Worm (Caenorhabditis elegans) whole organism, midembryonic: Measurements from ENCODE around the gene F55A11.1.

Experiments
- T22C8.4 ChIP-seq: fragments of 200-800 bp; sonication (Bioruptor generic); IDR thresholded peaks from 2 replicates; pipeline ENCODE4 v1.3.6; 2022; ENCODE audit warnings: missing genetic modification characterization, missing compliant biosample characterization
- cog-1 ChIP-seq: sonication (generic microtip); optimal IDR thresholded peaks from 2 replicates; lab custom pipeline; 2016; ENCODE audit warnings: missing genetic modification characterization, missing compliant biosample characterization
- flt-1 ChIP-seq: fragments of 200-800 bp; sonication (Bioruptor generic); IDR thresholded peaks from 2 replicates; pipeline ENCODE4 v1.3.6; 2022; ENCODE audit warnings: missing genetic modification characterization, missing compliant biosample characterization
- klf-2 ChIP-seq: fragments of 200-800 bp; sonication (Bioruptor generic); conservative IDR thresholded peaks from 2 replicates; pipeline ENCODE4 v1.3.6; 2022; ENCODE audit warnings: missing genetic modification reagents, missing genetic modification characterization, missing compliant biosample characterization
- med-1 ChIP-seq: sonication (generic microtip); optimal IDR thresholded peaks from 2 replicates; lab custom pipeline; 2017; ENCODE audit warnings: missing genetic modification characterization, mild to moderate bottlenecking, missing compliant biosample characterization, antibody characterized with exemption, missing genetic modification reagents; ENCODE audit not compliant: insufficient read depth
- ref-1 ChIP-seq: fragments of 200-800 bp; sonication (Bioruptor generic); conservative IDR thresholded peaks from 2 replicates; pipeline ENCODE4 v1.3.6; 2022; ENCODE audit warnings: missing genetic modification reagents, missing genetic modification characterization, missing compliant biosample characterization
- tab-1 ChIP-seq: fragments of 200-800 bp; sonication (Bioruptor generic); IDR thresholded peaks from 2 replicates; pipeline ENCODE4 v1.3.6; 2022; ENCODE audit warnings: missing genetic modification characterization, missing compliant biosample characterization
- ztf-23 ChIP-seq: fragments of 200-800 bp; sonication (Bioruptor generic); IDR thresholded peaks from 2 replicates; pipeline ENCODE4 v1.3.6; 2022; ENCODE audit warnings: missing genetic modification reagents, missing genetic modification characterization, missing compliant biosample characterization
- ztf-29 ChIP-seq: fragments of 200-800 bp; sonication (Bioruptor generic); IDR thresholded peaks from 2 replicates; pipeline ENCODE4 v1.3.6; 2022; ENCODE audit warnings: missing genetic modification reagents, missing genetic modification characterization, missing compliant biosample characterization

Gene F55A11.1

ce11 chrV:11782809-11783440 lies 18.7 kb upstream of the F55A11.1 start, which contains the start of gene F55A11.11:
Gene F55A11.11, plus strand, starts transcription at chrV:11783149.
- TF ChIP-seq klf-2 (GFP tag; lab: Robert Waterston, UW) (peak; percentile 90), ztf-29 (GFP tag; lab: Robert Waterston, UW) (peak; percentile 93), flt-1 (GFP tag; lab: Robert Waterston, UW) (peak; percentile 98), T22C8.4 (GFP tag; lab: Robert Waterston, UW) (peak; percentile 97), ref-1 (GFP tag; lab: Robert Waterston, UW) (peak; percentile 93), tab-1 (GFP tag; lab: Robert Waterston, UW) (peak; percentile 96), cog-1 (tag; lab: Kevin White, UChicago) (peak; percentile 88), ztf-23 (peak; percentile 97), med-1 (peak; percentile 87)

ce11 chrV:11779810-11780209 lies 15.6 kb upstream of the F55A11.1 start:
- no peak for TF ChIP-seq tab-1 (GFP tag; lab: Robert Waterston, UW)
- TF ChIP-seq med-1: no peak
- no peak for TF ChIP-seq ztf-29 (GFP tag; lab: Robert Waterston, UW)
- TF ChIP-seq flt-1 (GFP tag; lab: Robert Waterston, UW): no peak
- TF ChIP-seq klf-2 (GFP tag; lab: Robert Waterston, UW): no peak
- no peak for TF ChIP-seq ztf-23
- TF ChIP-seq cog-1 (tag; lab: Kevin White, UChicago): no peak
- no peak for TF ChIP-seq ref-1 (GFP tag; lab: Robert Waterston, UW)
- no peak for TF ChIP-seq T22C8.4 (GFP tag; lab: Robert Waterston, UW)

- TF ChIP-seq ref-1 (GFP tag; lab: Robert Waterston, UW) (no peak), ztf-29 (GFP tag; lab: Robert Waterston, UW) (no peak), flt-1 (GFP tag; lab: Robert Waterston, UW) (no peak), T22C8.4 (GFP tag; lab: Robert Waterston, UW) (no peak), med-1 (no peak)
Observed at ce11 chrV:11779310-11779709, 15.1 kb upstream of the F55A11.1 start.

- TF ChIP-seq med-1 (no peak), klf-2 (GFP tag; lab: Robert Waterston, UW) (no peak), cog-1 (tag; lab: Kevin White, UChicago) (no peak), tab-1 (GFP tag; lab: Robert Waterston, UW) (no peak), ztf-23 (no peak), flt-1 (GFP tag; lab: Robert Waterston, UW) (no peak), ztf-29 (GFP tag; lab: Robert Waterston, UW) (no peak), T22C8.4 (GFP tag; lab: Robert Waterston, UW) (no peak), ref-1 (GFP tag; lab: Robert Waterston, UW) (no peak)
Observed at ce11 chrV:11777846-11778245, 13.7 kb upstream of the F55A11.1 start.

- no peak for TF ChIP-seq tab-1 (GFP tag; lab: Robert Waterston, UW)
- TF ChIP-seq ref-1 (GFP tag; lab: Robert Waterston, UW): no peak
- TF ChIP-seq med-1: no peak
- TF ChIP-seq ztf-23: no peak
- TF ChIP-seq klf-2 (GFP tag; lab: Robert Waterston, UW): no peak
- TF ChIP-seq ztf-29 (GFP tag; lab: Robert Waterston, UW): no peak
- no peak for TF ChIP-seq flt-1 (GFP tag; lab: Robert Waterston, UW)
- no peak for TF ChIP-seq T22C8.4 (GFP tag; lab: Robert Waterston, UW)
Observed at ce11 chrV:11776538-11776937, 12.4 kb upstream of the F55A11.1 start, which contains the start of gene F55A11.6. Gene F55A11.6, plus strand, starts transcription at chrV:11776838.

- TF ChIP-seq T22C8.4 (GFP tag; lab: Robert Waterston, UW) (no peak), med-1 (no peak), ref-1 (GFP tag; lab: Robert Waterston, UW) (no peak), klf-2 (GFP tag; lab: Robert Waterston, UW) (no peak), cog-1 (tag; lab: Kevin White, UChicago) (no peak), ztf-23 (no peak), ztf-29 (GFP tag; lab: Robert Waterston, UW) (no peak), flt-1 (GFP tag; lab: Robert Waterston, UW) (no peak), tab-1 (GFP tag; lab: Robert Waterston, UW) (no peak)
Observed at ce11 chrV:11773934-11774333, 9.7 kb upstream of the F55A11.1 start.

- TF ChIP-seq ztf-23: no peak
- no peak for TF ChIP-seq T22C8.4 (GFP tag; lab: Robert Waterston, UW)
- no peak for TF ChIP-seq klf-2 (GFP tag; lab: Robert Waterston, UW)
- TF ChIP-seq tab-1 (GFP tag; lab: Robert Waterston, UW): no peak
- TF ChIP-seq ref-1 (GFP tag; lab: Robert Waterston, UW): no peak
- no peak for TF ChIP-seq flt-1 (GFP tag; lab: Robert Waterston, UW)
- TF ChIP-seq med-1: no peak
- TF ChIP-seq ztf-29 (GFP tag; lab: Robert Waterston, UW): no peak
- no peak for TF ChIP-seq cog-1 (tag; lab: Kevin White, UChicago)
Observed at ce11 chrV:11773420-11773819, 9.2 kb upstream of the F55A11.1 start, which contains the start of gene bus-18. Gene bus-18, plus strand, starts transcription at chrV:11773720.

- TF ChIP-seq tab-1 (GFP tag; lab: Robert Waterston, UW) (0 out of 2 replicates have a peak, but pooled peaks have one; percentile 47), med-1 (no peak), klf-2 (GFP tag; lab: Robert Waterston, UW) (no peak), ztf-23 (no peak), cog-1 (tag; lab: Kevin White, UChicago) (no peak)
Observed at ce11 chrV:11770053-11770517, 5.9 kb upstream of the F55A11.1 start, which contains the start of gene F55A11.4. Gene F55A11.4, plus strand, starts transcription at chrV:11770467.

- no peak for TF ChIP-seq med-1
- no peak for TF ChIP-seq ref-1 (GFP tag; lab: Robert Waterston, UW)
- TF ChIP-seq cog-1 (tag; lab: Kevin White, UChicago): no peak
- no peak for TF ChIP-seq ztf-23
- no peak for TF ChIP-seq flt-1 (GFP tag; lab: Robert Waterston, UW)
- no peak for TF ChIP-seq tab-1 (GFP tag; lab: Robert Waterston, UW)
- no peak for TF ChIP-seq ztf-29 (GFP tag; lab: Robert Waterston, UW)
- no peak for TF ChIP-seq T22C8.4 (GFP tag; lab: Robert Waterston, UW)
- TF ChIP-seq klf-2 (GFP tag; lab: Robert Waterston, UW): no peak
Observed at ce11 chrV:11769646-11770045, 5.5 kb upstream of the F55A11.1 start.
